Worm (Caenorhabditis elegans): Measurements from ENCODE around the gene srg-24.

srg-24 gene

ce11 chrII:3052843-3053242, 47.6 kb downstream of the srg-24 start:
- TF ChIP-seq sea-2 (GFP tag; optimal IDR thresholded peaks at IDR 0.05) (no peak), ama-1 (optimal IDR thresholded peaks at IDR 0.05) (no peak), lin-39 (tag; optimal IDR thresholded peaks at IDR 0.05) (no peak), lsy-12 (tag; optimal IDR thresholded peaks at IDR 0.05) (no peak), nhr-67 (tag; optimal IDR thresholded peaks at IDR 0.05) (no peak), fkh-10 (GFP tag; optimal IDR thresholded peaks at IDR 0.05) (no peak), pha-4 (tag; optimal IDR thresholded peaks at IDR 0.05) (no peak), fkh-2 (tag; optimal IDR thresholded peaks at IDR 0.05) (no peak), nhr-23 (tag; optimal IDR thresholded peaks at IDR 0.05) (no peak), ztf-11 (tag; optimal IDR thresholded peaks at IDR 0.05) (no peak), snpc-4 (tag; optimal IDR thresholded peaks at IDR 0.05) (no peak), lin-15B (tag; optimal IDR thresholded peaks at IDR 0.05) (no peak), nhr-237 (tag; optimal IDR thresholded peaks at IDR 0.05) (no peak)

- TF ChIP-seq nhr-28 (tag; optimal IDR thresholded peaks at IDR 0.05) = no peak
- TF ChIP-seq ceh-28 (tag; optimal IDR thresholded peaks at IDR 0.05) = no peak
Observed at ce11 chrII:3051332-3051731, 49.1 kb downstream of the srg-24 start.

ce11 chrII:3050703-3051102, 49.7 kb downstream of the srg-24 start, which contains the start of gene sri-31:
sri-31 (plus strand) TSS chrII:3051003.
- TF ChIP-seq unc-39 (tag; optimal IDR thresholded peaks at IDR 0.05) (no peak), nhr-237 (tag; optimal IDR thresholded peaks at IDR 0.05) (no peak), zag-1 (tag; optimal IDR thresholded peaks at IDR 0.05) (no peak), lin-39 (tag; optimal IDR thresholded peaks at IDR 0.05) (no peak)

- TF ChIP-seq ztf-11 (tag; optimal IDR thresholded peaks at IDR 0.05) (no peak), nfya-1 (tag; optimal IDR thresholded peaks at IDR 0.05; ENCODE audit: insufficient read depth) (no peak), mdl-1 (tag; optimal IDR thresholded peaks at IDR 0.05) (no peak)
Observed at ce11 chrII:3048989-3049388, 51.5 kb downstream of the srg-24 start.
